Fruit fly (Drosophila melanogaster) whole organism, embryonic: ENCODE results near the gene Ac3.

Experiments
- Aef1 ChIP-seq: fragments of 200-800 bp; sonication (Bioruptor generic); IDR thresholded peaks from 3 replicates; pipeline ENCODE4 v1.3.6; 2022; ENCODE audit warnings: missing biosample characterization, missing genetic modification characterization
- Atf-2 ChIP-seq: fragments of 200-800 bp; sonication (Bioruptor generic); optimal IDR thresholded peaks from 2 replicates; lab custom pipeline; 2016; ENCODE audit warnings: missing biosample characterization, missing genetic modification characterization
- B-H1 ChIP-seq: fragments of 200-800 bp; sonication (Bioruptor generic); IDR thresholded peaks from 3 replicates; pipeline ENCODE4 v1.3.6; 2022; ENCODE audit warnings: missing biosample characterization, missing genetic modification characterization
- CG11560 ChIP-seq: fragments of 200-800 bp; sonication (Bioruptor generic); IDR thresholded peaks from 3 replicates; pipeline ENCODE4 v1.3.6; 2022; ENCODE audit warnings: missing biosample characterization, missing genetic modification characterization
- CG11696 ChIP-seq: fragments of 200-800 bp; sonication (Bioruptor generic); IDR thresholded peaks from 2 replicates; pipeline ENCODE4 v1.3.6; 2022; ENCODE audit warnings: missing biosample characterization, missing genetic modification characterization
- CG11723 ChIP-seq: fragments of 200-800 bp; sonication (Bioruptor generic); optimal IDR thresholded peaks from 2 replicates; lab custom pipeline; 2017; ENCODE audit warnings: missing biosample characterization, mild to moderate bottlenecking, missing genetic modification characterization
- CG12659 ChIP-seq: fragments of 200-800 bp; sonication (Bioruptor generic); optimal IDR thresholded peaks from 3 replicates; lab custom pipeline; 2017; ENCODE audit warnings: mild to moderate bottlenecking, missing biosample characterization, missing genetic modification reagents, missing genetic modification characterization
- CG15269 ChIP-seq: fragments of 200-800 bp; sonication (Bioruptor generic); optimal IDR thresholded peaks from 2 replicates; lab custom pipeline; 2018; ENCODE audit warnings: missing biosample characterization, mild to moderate bottlenecking, missing genetic modification characterization, moderate library complexity
- CG15601 ChIP-seq: fragments of 200-800 bp; sonication (Bioruptor generic); optimal IDR thresholded peaks from 3 replicates; lab custom pipeline; 2019; ENCODE audit warnings: missing biosample characterization, mild to moderate bottlenecking, missing genetic modification characterization, moderate library complexity
- CG17359 ChIP-seq: fragments of 200-800 bp; sonication (Bioruptor generic); optimal IDR thresholded peaks from 3 replicates; lab custom pipeline; 2018; ENCODE audit warnings: missing biosample characterization, mild to moderate bottlenecking, missing genetic modification characterization, moderate library complexity
- CG30431 ChIP-seq: fragments of 200-800 bp; sonication (Bioruptor generic); optimal IDR thresholded peaks from 2 replicates; lab custom pipeline; 2017; ENCODE audit warnings: missing biosample characterization, missing genetic modification characterization
- CG31365 ChIP-seq: fragments of 200-800 bp; sonication (Bioruptor generic); optimal IDR thresholded peaks from 2 replicates; lab custom pipeline; 2018; ENCODE audit warnings: missing biosample characterization, mild to moderate bottlenecking, missing genetic modification characterization
- CG3163 ChIP-seq: fragments of 200-800 bp; sonication (Bioruptor generic); optimal IDR thresholded peaks from 3 replicates; lab custom pipeline; 2016; ENCODE audit warnings: missing biosample characterization, missing genetic modification characterization
- CG34224 ChIP-seq: fragments of 200-800 bp; sonication (Bioruptor generic); IDR thresholded peaks from 3 replicates; pipeline ENCODE4 v1.3.6; 2022; ENCODE audit warnings: missing biosample characterization, missing genetic modification characterization; ENCODE audit not compliant: partially characterized antibody
- CG4404 ChIP-seq: fragments of 200-800 bp; sonication (Bioruptor generic); IDR thresholded peaks from 2 replicates; pipeline ENCODE4 v1.3.6; 2022; ENCODE audit warnings: missing biosample characterization, missing genetic modification characterization
- CG5180 ChIP-seq: fragments of 200-800 bp; sonication (Bioruptor generic); optimal IDR thresholded peaks from 3 replicates; lab custom pipeline; 2017; ENCODE audit warnings: missing biosample characterization, missing genetic modification characterization, mild to moderate bottlenecking, moderate library complexity, missing genetic modification reagents
- CG7357 ChIP-seq: fragments of 200-800 bp; sonication (Bioruptor generic); IDR thresholded peaks from 3 replicates; pipeline ENCODE4 v1.3.6; 2022; ENCODE audit warnings: missing biosample characterization, missing genetic modification characterization
- CG8944 ChIP-seq: fragments of 200-800 bp; sonication (Bioruptor generic); optimal IDR thresholded peaks from 3 replicates; lab custom pipeline; 2016; ENCODE audit warnings: missing biosample characterization, missing genetic modification characterization
- D19B ChIP-seq: fragments of 200-800 bp; sonication (Bioruptor generic); optimal IDR thresholded peaks from 2 replicates; lab custom pipeline; 2017; ENCODE audit warnings: missing biosample characterization, mild to moderate bottlenecking, missing genetic modification characterization
- H15 ChIP-seq: fragments of 200-800 bp; sonication (Bioruptor generic); IDR thresholded peaks from 3 replicates; pipeline ENCODE4 v1.3.6; 2022; ENCODE audit warnings: missing biosample characterization, missing genetic modification characterization
- Hr78 ChIP-seq, 2 experiments: fragments of 200-800 bp in 1 of 2; fragments of >200 bp in 1 of 2; sonication (Bioruptor generic) in 1 of 2; optimal IDR thresholded peaks; 2 replicates each; lab custom pipeline; 2017 to 2019; ENCODE audit warnings: missing biosample characterization in 2 of 2, missing genetic modification characterization in 2 of 2, mild to moderate bottlenecking in 1 of 2, moderate library complexity in 1 of 2
- MBD-R2 ChIP-seq: fragments of 200-800 bp; sonication (Bioruptor generic); IDR thresholded peaks from 2 replicates; pipeline ENCODE4 v1.3.6; 2022; ENCODE audit warnings: missing biosample characterization, missing genetic modification characterization
- amos ChIP-seq: fragments of 200-800 bp; sonication (Bioruptor generic); IDR thresholded peaks from 2 replicates; pipeline ENCODE4 v1.3.6; 2022; ENCODE audit warnings: missing biosample characterization, missing genetic modification characterization; ENCODE audit not compliant: partially characterized antibody
- croc ChIP-seq: fragments of 200-800 bp; sonication (Bioruptor generic); conservative IDR thresholded peaks from 3 replicates; pipeline ENCODE4 v1.3.6; 2022; ENCODE audit warnings: missing biosample characterization, missing genetic modification characterization
- crp ChIP-seq, 2 experiments: fragments of 200-800 bp; sonication (Bioruptor generic); optimal IDR thresholded peaks; 2 replicates in 1 of 2; 3 replicates in 1 of 2; lab custom pipeline; 2017; ENCODE audit warnings: missing biosample characterization in 2 of 2, missing genetic modification characterization in 2 of 2, mild to moderate bottlenecking in 1 of 2, moderate library complexity in 1 of 2
- ewg ChIP-seq: fragments of 200-800 bp; sonication (Bioruptor generic); optimal IDR thresholded peaks from 3 replicates; lab custom pipeline; 2017; ENCODE audit warnings: mild to moderate bottlenecking, missing biosample characterization, missing genetic modification reagents, missing genetic modification characterization
- exex ChIP-seq: fragments of 200-800 bp; sonication (Bioruptor generic); optimal IDR thresholded peaks from 4 replicates; lab custom pipeline; 2018; ENCODE audit warnings: missing biosample characterization, mild to moderate bottlenecking, missing genetic modification characterization, moderate library complexity
- fru ChIP-seq: fragments of >200 bp; optimal IDR thresholded peaks from 2 replicates; lab custom pipeline; 2017
- ftz-f1 ChIP-seq: fragments of 200-800 bp; sonication (Bioruptor generic); optimal IDR thresholded peaks from 2 replicates; lab custom pipeline; 2016; ENCODE audit warnings: missing biosample characterization, missing genetic modification characterization
- h ChIP-seq: fragments of >200 bp; optimal IDR thresholded peaks from 2 replicates; lab custom pipeline; 2017
- hbn ChIP-seq: fragments of 200-800 bp; sonication (Bioruptor generic); IDR thresholded peaks from 2 replicates; pipeline ENCODE4 v1.3.6; 2022; ENCODE audit warnings: missing biosample characterization, missing genetic modification characterization; ENCODE audit not compliant: partially characterized antibody
- klu ChIP-seq: fragments of 200-800 bp; sonication (Bioruptor generic); IDR thresholded peaks from 2 replicates; pipeline ENCODE4 v1.3.6; 2022; ENCODE audit warnings: missing biosample characterization, missing genetic modification characterization
- lilli ChIP-seq: fragments of 200-800 bp; sonication (Bioruptor generic); optimal IDR thresholded peaks from 3 replicates; lab custom pipeline; 2016; ENCODE audit warnings: missing biosample characterization, missing genetic modification characterization
- mirr ChIP-seq: fragments of 200-800 bp; sonication (Bioruptor generic); optimal IDR thresholded peaks from 3 replicates; lab custom pipeline; 2018; ENCODE audit warnings: missing biosample characterization, mild to moderate bottlenecking, missing genetic modification characterization
- nerfin-2 ChIP-seq: fragments of 200-800 bp; sonication (Bioruptor generic); IDR thresholded peaks from 2 replicates; pipeline ENCODE4 v1.3.6; 2022; ENCODE audit warnings: missing biosample characterization, missing genetic modification characterization; ENCODE audit not compliant: partially characterized antibody
- pan ChIP-seq, 4 experiments: fragments of >200 bp in 3 of 4; fragments of 200-800 bp in 1 of 4; sonication (Bioruptor generic) in 1 of 4; optimal IDR thresholded peaks in 3 of 4; IDR thresholded peaks in 1 of 4; 2 replicates each; pipeline versions ENCODE4 v1.3.6 to Lab custom; 2017 to 2022; ENCODE audit warnings: missing biosample characterization in 2 of 4, missing genetic modification characterization in 2 of 4, mixed read lengths in 1 of 4
- phol ChIP-seq: fragments of 200-800 bp; sonication (Bioruptor generic); optimal IDR thresholded peaks from 3 replicates; lab custom pipeline; 2018; ENCODE audit warnings: missing biosample characterization, mild to moderate bottlenecking, missing genetic modification characterization, moderate library complexity
- psq ChIP-seq: fragments of 200-800 bp; sonication (Bioruptor generic); optimal IDR thresholded peaks from 2 replicates; lab custom pipeline; 2017; ENCODE audit warnings: missing biosample characterization, missing genetic modification characterization
- row ChIP-seq: fragments of 200-800 bp; sonication (Bioruptor generic); IDR thresholded peaks from 3 replicates; pipeline ENCODE4 v1.3.6; 2022; ENCODE audit warnings: missing biosample characterization, missing genetic modification characterization
- schlank ChIP-seq: fragments of 200-800 bp; sonication (Bioruptor generic); optimal IDR thresholded peaks from 2 replicates; lab custom pipeline; 2018; ENCODE audit warnings: missing biosample characterization, mild to moderate bottlenecking, missing genetic modification characterization
- sna ChIP-seq: fragments of 200-800 bp; sonication (Bioruptor generic); IDR thresholded peaks from 2 replicates; pipeline ENCODE4 v1.3.6; 2022; ENCODE audit warnings: missing biosample characterization, missing genetic modification characterization; ENCODE audit not compliant: partially characterized antibody
- ssp ChIP-seq: fragments of 200-800 bp; sonication (Bioruptor generic); IDR thresholded peaks from 2 replicates; pipeline ENCODE4 v1.3.6; 2022; ENCODE audit warnings: missing biosample characterization, missing genetic modification characterization
- stwl ChIP-seq: fragments of 200-800 bp; sonication (Bioruptor generic); optimal IDR thresholded peaks from 3 replicates; lab custom pipeline; 2018; ENCODE audit warnings: missing biosample characterization, mild to moderate bottlenecking, missing genetic modification characterization, moderate library complexity
- tap ChIP-seq: fragments of 200-800 bp; optimal IDR thresholded peaks from 3 replicates; lab custom pipeline; 2019; ENCODE audit warnings: missing biosample characterization, mild to moderate bottlenecking, missing genetic modification characterization, moderate library complexity
- tna ChIP-seq: fragments of 200-800 bp; sonication (Bioruptor generic); IDR thresholded peaks from 2 replicates; pipeline ENCODE4 v1.3.6; 2022; ENCODE audit warnings: missing biosample characterization, missing genetic modification characterization; ENCODE audit not compliant: partially characterized antibody
- trem ChIP-seq: fragments of 200-800 bp; optimal IDR thresholded peaks from 3 replicates; lab custom pipeline; 2019; ENCODE audit warnings: missing biosample characterization, mild to moderate bottlenecking, missing genetic modification characterization, moderate library complexity
- twi ChIP-seq: fragments of 200-800 bp; optimal IDR thresholded peaks from 2 replicates; lab custom pipeline; 2019; ENCODE audit warnings: missing biosample characterization, mild to moderate bottlenecking, missing genetic modification characterization, moderate library complexity
- vvl ChIP-seq: fragments of 200-800 bp; sonication (Bioruptor generic); IDR thresholded peaks from 2 replicates; pipeline ENCODE4 v1.3.6; 2022; ENCODE audit warnings: missing biosample characterization, missing genetic modification characterization
- zfh2 ChIP-seq: fragments of 200-800 bp; sonication (Bioruptor generic); optimal IDR thresholded peaks from 2 replicates; lab custom pipeline; 2016; ENCODE audit warnings: missing biosample characterization, missing genetic modification characterization

Gene Ac3

DNA sequence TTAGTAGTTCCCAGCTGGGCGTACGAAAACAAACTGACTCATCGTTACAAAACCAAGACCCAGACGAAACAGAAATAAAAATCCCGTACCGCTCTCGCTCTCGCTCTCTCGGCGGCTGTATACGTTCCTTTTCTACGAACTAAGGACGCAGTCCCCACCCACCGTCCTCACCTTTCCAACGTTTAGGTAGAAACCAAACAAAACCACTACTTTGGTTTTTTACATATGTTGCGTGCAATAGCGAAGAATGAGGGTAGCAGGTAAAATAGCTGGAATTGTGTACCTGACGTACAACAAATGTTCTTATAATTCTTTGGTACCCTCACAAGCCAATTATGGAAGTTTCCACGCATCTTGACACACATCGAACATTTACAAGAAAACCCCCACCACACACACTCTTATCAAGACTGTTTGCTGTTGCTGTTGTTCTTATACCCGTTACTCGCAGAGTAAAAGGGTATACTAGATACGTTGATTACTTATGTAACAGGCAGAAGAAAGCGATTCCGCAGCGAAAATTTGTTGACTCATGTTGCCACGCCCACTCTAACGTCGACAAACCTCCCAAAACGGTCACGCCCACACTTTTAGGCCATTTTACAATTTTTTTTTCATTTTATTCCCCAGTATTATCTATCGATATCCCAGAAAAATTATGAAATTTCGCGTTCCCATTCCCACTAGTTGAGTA is 13.5 kb upstream of the Ac3 start (continued):
- TF ChIP-seq D19B (GFP tag; lab: Kevin White, UChicago) (peak; percentile 55), CG15601 (tag; lab: Kevin White, UChicago) (peak; percentile 24), MBD-R2 (GFP tag; lab: Robert Waterston, UW) (no peak), CG11723 (GFP tag; lab: Kevin White, UChicago) (no peak), lilli (GFP tag; lab: Kevin White, UChicago) (peak; percentile 30), Atf-2 (GFP tag; lab: Kevin White, UChicago) (peak; percentile 26), CG5180 (no peak), hbn (GFP tag; lab: Robert Waterston, UW) (no peak), ftz-f1 (GFP tag; lab: Kevin White, UChicago) (no peak), B-H1 (GFP tag; lab: Robert Waterston, UW) (no peak), nerfin-2 (GFP tag; lab: Robert Waterston, UW) (no peak), tap (tag; lab: Kevin White, UChicago) (no peak), CG34224 (GFP tag; lab: Robert Waterston, UW) (no peak), ewg (GFP tag; lab: Kevin White, UChicago) (no peak), CG31365 (tag; lab: Kevin White, UChicago) (no peak), croc (GFP tag; lab: Robert Waterston, UW) (no peak), CG11696 (no peak), h (no peak), Hr78 (GFP tag; optimal IDR thresholded peaks at IDR 0.05; lab: Kevin White, UChicago) (no peak), CG30431 (GFP tag; lab: Kevin White, UChicago) (peak; percentile 3), CG4404 (no peak), ssp (no peak), fru (no peak), CG12659 (GFP tag; lab: Kevin White, UChicago) (peak; percentile 20), CG8944 (GFP tag; lab: Kevin White, UChicago) (peak; percentile 6), pan (optimal IDR thresholded peaks at IDR 0.05; lab: Kevin White, UChicago) (peak in 1 of 2 experiments; percentile 66), pan (GFP tag; optimal IDR thresholded peaks at IDR 0.05 in 1 of 2, IDR thresholded peaks at IDR 0.05 in 1 of 2) (peak in 1 of 2 experiments; percentile 36), CG17359 (tag; lab: Kevin White, UChicago) (no peak), twi (peak; percentile 87), Aef1 (GFP tag; lab: Robert Waterston, UW) (no peak), sna (GFP tag; lab: Robert Waterston, UW) (no peak), phol (tag; lab: Kevin White, UChicago) (peak; percentile 53), stwl (tag; lab: Kevin White, UChicago) (no peak), vvl (GFP tag; lab: Robert Waterston, UW) (peak; percentile 7; the same call in 1 of the 2 replicates), row (peak; percentile 82), CG15269 (tag; lab: Kevin White, UChicago) (no peak), zfh2 (GFP tag; lab: Kevin White, UChicago) (no peak), psq (GFP tag; lab: Kevin White, UChicago) (no peak), H15 (no peak), trem (tag; lab: Kevin White, UChicago) (peak; percentile 13), exex (tag; lab: Kevin White, UChicago) (peak; percentile 39), tna (no peak; the same call in 1 of the 2 replicates), CG3163 (peak; percentile 18), CG7357 (GFP tag; lab: Robert Waterston, UW) (no peak), crp (GFP tag; optimal IDR thresholded peaks at IDR 0.05; lab: Kevin White, UChicago) (no peak), klu (GFP tag; lab: Robert Waterston, UW) (no peak), amos (no peak), mirr (GFP tag; lab: Kevin White, UChicago) (peak; percentile 46), CG11560 (no peak), schlank (tag; lab: Kevin White, UChicago) (no peak)
